Worm (Caenorhabditis elegans): ENCODE results near the gene C12D5.9.
A peak's percentile ranks its signal among the peaks of the same experiment; 100 is the strongest.

Gene C12D5.9

DNA sequence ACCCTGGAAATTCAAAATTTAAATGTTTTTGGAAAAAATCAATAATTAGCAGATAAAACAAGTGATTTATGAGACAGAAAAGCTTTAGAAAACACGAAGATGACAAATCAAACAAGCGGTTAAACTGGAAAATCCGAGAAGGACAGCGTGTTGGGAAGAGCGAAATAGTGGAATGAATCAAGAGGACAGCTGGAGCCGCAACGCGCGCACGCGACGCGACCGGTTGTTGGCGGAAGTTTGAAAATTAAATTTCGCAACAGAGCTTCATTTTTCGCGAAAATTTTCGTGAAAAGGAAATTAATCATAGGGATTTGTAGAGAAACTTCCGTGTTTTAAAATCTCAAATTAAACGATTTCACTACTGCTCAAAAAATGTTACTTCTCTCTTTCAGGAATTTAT is 45.1 kb upstream of the C12D5.9 start, which contains the start of gene clic-1 (continued):
- TF ChIP-seq pha-4 (GFP tag; IDR thresholded peaks at IDR 0.05) (no peak), pha-4 (tag; optimal IDR thresholded peaks at IDR 0.05) (no peak), mxl-3 (GFP tag; optimal IDR thresholded peaks at IDR 0.05) (peak; percentile 48), lsy-2 (tag; optimal IDR thresholded peaks at IDR 0.05) (peak in 1 of 2 experiments; percentile 70), egl-43 (GFP tag; IDR thresholded peaks at IDR 0.05) (no peak), php-3 (GFP tag; IDR thresholded peaks at IDR 0.05) (0 out of 2 replicates have a peak, but pooled peaks have one; percentile 8), hif-1 (tag; optimal IDR thresholded peaks at IDR 0.05) (peak in 1 of 2 experiments; percentile 30), daf-12 (tag; optimal IDR thresholded peaks at IDR 0.05) (no peak), ceh-20 (GFP tag; IDR thresholded peaks at IDR 0.05) (no peak), F37D6.2 (tag; optimal IDR thresholded peaks at IDR 0.05) (no peak), dmd-9 (GFP tag; IDR thresholded peaks at IDR 0.05) (no peak), dpl-1 (GFP tag; optimal IDR thresholded peaks at IDR 0.05) (peak; percentile 92), nhr-77 (tag; optimal IDR thresholded peaks at IDR 0.05) (no peak), lin-38 (GFP tag; IDR thresholded peaks at IDR 0.05) (no peak), jun-1 (tag; optimal IDR thresholded peaks at IDR 0.05) (no peak), hlh-30 (tag; optimal IDR thresholded peaks at IDR 0.05; ENCODE audit: insufficient read depth) (peak; percentile 74), nhr-6 (tag; optimal IDR thresholded peaks at IDR 0.05) (peak; percentile 16), ctbp-1 (GFP tag; IDR thresholded peaks at IDR 0.05) (no peak), snpc-4 (tag; optimal IDR thresholded peaks at IDR 0.05) (no peak), rbr-2 (tag; optimal IDR thresholded peaks at IDR 0.05) (peak; percentile 52), ceh-32 (tag; optimal IDR thresholded peaks at IDR 0.05; ENCODE audit: poor library complexity) (no peak), cey-2 (tag; optimal IDR thresholded peaks at IDR 0.05; ENCODE audit: borderline replicate concordance, insufficient read depth) (no peak), ama-1 (optimal IDR thresholded peaks at IDR 0.05) (peak; percentile 36), lin-15B (tag; optimal IDR thresholded peaks at IDR 0.05) (no peak), spr-1 (tag; optimal IDR thresholded peaks at IDR 0.05) (no peak)

DNA sequence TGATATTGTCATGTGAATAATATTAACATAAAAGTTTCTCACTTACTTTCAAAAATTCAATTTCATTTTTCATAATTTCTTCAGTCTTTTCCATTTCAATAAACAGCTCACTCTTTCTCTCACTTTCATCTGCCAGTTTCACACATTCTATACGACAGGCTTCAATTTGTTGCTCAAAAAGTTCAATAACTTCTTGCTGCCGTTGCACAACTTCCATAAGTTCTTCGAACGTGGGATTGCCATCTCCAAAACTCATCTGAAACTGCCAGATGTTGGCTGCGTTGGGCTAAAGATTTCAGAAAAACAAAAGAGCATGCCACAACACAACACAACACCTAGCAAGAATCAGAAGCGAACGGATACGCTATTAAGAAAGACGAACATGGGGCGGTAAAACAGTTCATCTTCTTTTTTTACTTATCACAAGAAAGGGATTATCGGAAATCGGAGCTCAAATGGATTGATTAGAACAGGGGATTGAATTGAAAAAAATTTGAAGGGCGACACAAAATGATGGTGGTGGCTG is 43.5 kb upstream of the C12D5.9 start:
- TF ChIP-seq aha-1 (tag) (peak; percentile 83), Y105C5A.15 (GFP tag; IDR thresholded peaks at IDR 0.05) (no peak), ama-1 (optimal IDR thresholded peaks at IDR 0.05) (peak; percentile 46), nhr-102 (tag; optimal IDR thresholded peaks at IDR 0.05) (no peak), nhr-48 (tag; optimal IDR thresholded peaks at IDR 0.05) (peak; percentile 13), hlh-30 (tag; optimal IDR thresholded peaks at IDR 0.05; ENCODE audit: insufficient read depth) (no peak), F26F4.8 (GFP tag; conservative IDR thresholded peaks at IDR 0.05) (no peak), unc-39 (tag; optimal IDR thresholded peaks at IDR 0.05) (no peak), hif-1 (tag; optimal IDR thresholded peaks at IDR 0.05) (no peak), zip-11 (GFP tag; IDR thresholded peaks at IDR 0.05) (0 out of 2 replicates have a peak, but pooled peaks have one; percentile 9), zfp-2 (tag; optimal IDR thresholded peaks at IDR 0.05) (no peak), Y5F2A.4 (GFP tag; optimal IDR thresholded peaks at IDR 0.05) (peak; percentile 1), zip-2 (tag; optimal IDR thresholded peaks at IDR 0.05) (no peak), egl-43 (GFP tag; IDR thresholded peaks at IDR 0.05) (0 out of 2 replicates have a peak, but pooled peaks have one; percentile 24), snpc-4 (tag; optimal IDR thresholded peaks at IDR 0.05) (no peak), ceh-62 (tag; optimal IDR thresholded peaks at IDR 0.05) (no peak), dmd-9 (GFP tag; IDR thresholded peaks at IDR 0.05) (no peak), hlh-11 (tag; optimal IDR thresholded peaks at IDR 0.05) (no peak), mxl-2 (GFP tag; conservative IDR thresholded peaks at IDR 0.05) (no peak), ceh-82 (tag; optimal IDR thresholded peaks at IDR 0.05) (no peak), T20F7.1 (GFP tag; optimal IDR thresholded peaks at IDR 0.05) (no peak), lim-7 (GFP tag; IDR thresholded peaks at IDR 0.05) (0 out of 2 replicates have a peak, but pooled peaks have one; percentile 26), mep-1 (tag; optimal IDR thresholded peaks at IDR 0.05) (peak; percentile 26), spr-3 (GFP tag; optimal IDR thresholded peaks at IDR 0.05) (no peak), php-3 (GFP tag; IDR thresholded peaks at IDR 0.05) (no peak), lsy-2 (tag; optimal IDR thresholded peaks at IDR 0.05) (peak in 1 of 2 experiments; percentile 32)
